Worm (Caenorhabditis elegans) whole organism, L2 larva: ENCODE measurements around the gene ZK1058.9.

Source experiments
- egl-27 ChIP-seq: sonication (generic microtip); optimal IDR thresholded peaks from 3 replicates; lab custom pipeline; 2017; ENCODE audit warnings: missing biosample characterization, missing genetic modification reagents, missing genetic modification characterization
- elt-3 ChIP-seq: sonication (generic microtip); optimal IDR thresholded peaks from 2 replicates; lab custom pipeline; 2017; ENCODE audit warnings: missing biosample characterization, missing genetic modification characterization
- mab-5 ChIP-seq: fragments of 150-350 bp; optimal IDR thresholded peaks from 2 replicates; lab custom pipeline; 2014; ENCODE audit warnings: missing biosample characterization, missing genetic modification characterization
- mdl-1 ChIP-seq, 2 experiments: fragments of 150-350 bp in 1 of 2; sonication (generic microtip) in 1 of 2; optimal IDR thresholded peaks; 2 replicates each; lab custom pipeline; 2017; ENCODE audit warnings: missing biosample characterization in 2 of 2, missing genetic modification characterization in 2 of 2
- nhr-11 ChIP-seq: fragments of 150-350 bp; optimal IDR thresholded peaks from 2 replicates; lab custom pipeline; 2014; ENCODE audit warnings: missing biosample characterization, missing genetic modification characterization
- snpc-4 ChIP-seq: fragments of 150-350 bp; optimal IDR thresholded peaks from 2 replicates; lab custom pipeline; 2014; ENCODE audit warnings: missing biosample characterization, missing genetic modification characterization

- TF ChIP-seq nhr-11 (tag; lab: Kevin White, UChicago) (no peak), snpc-4 (tag; lab: Kevin White, UChicago) (peak; percentile 33), elt-3 (no peak), mdl-1 (tag; optimal IDR thresholded peaks at IDR 0.05; lab: Kevin White, UChicago) (no peak), mab-5 (no peak), egl-27 (tag; lab: Kevin White, UChicago) (no peak)
Measured at ce11 chrIII:3957119-3957739, 31.2 kb upstream of the ZK1058.9 start.
